Worm (Caenorhabditis elegans) whole organism, early embryonic: Measurements from ENCODE around the gene cest-16.

ENCODE experiments used
- B0310.2 ChIP-seq: sonication (generic microtip); optimal IDR thresholded peaks from 2 replicates; lab custom pipeline; 2016; ENCODE audit warnings: mild to moderate bottlenecking, missing genetic modification characterization, missing compliant biosample characterization
- F13C5.2 ChIP-seq: sonication (generic microtip); optimal IDR thresholded peaks from 2 replicates; lab custom pipeline; 2017; ENCODE audit warnings: mild to moderate bottlenecking, missing genetic modification characterization, inconsistent platforms, missing compliant biosample characterization
- aly-1 ChIP-seq: sonication (generic microtip); optimal IDR thresholded peaks from 2 replicates; lab custom pipeline; 2016; ENCODE audit warnings: missing genetic modification characterization, missing compliant biosample characterization
- ama-1 ChIP-seq: fragments of 150-350 bp; optimal IDR thresholded peaks from 2 replicates; lab custom pipeline; 2014
- ceh-13 ChIP-seq: fragments of 200-800 bp; sonication (Bioruptor generic); optimal IDR thresholded peaks from 2 replicates; lab custom pipeline; 2018; ENCODE audit warnings: mild to moderate bottlenecking, missing genetic modification characterization, missing compliant biosample characterization
- ceh-36 ChIP-seq: sonication (generic microtip); optimal IDR thresholded peaks from 2 replicates; lab custom pipeline; 2016; ENCODE audit warnings: missing genetic modification characterization, inconsistent platforms, missing compliant biosample characterization
- ets-7 ChIP-seq: sonication (generic microtip); optimal IDR thresholded peaks from 2 replicates; lab custom pipeline; 2016; ENCODE audit warnings: missing genotype, missing genetic modification characterization, missing compliant biosample characterization
- flt-1 ChIP-seq: fragments of 200-800 bp; sonication (Bioruptor generic); IDR thresholded peaks from 2 replicates; pipeline ENCODE4 v1.3.6; 2022; ENCODE audit warnings: missing genetic modification characterization, missing compliant biosample characterization
- hmbx-1 ChIP-seq: sonication (generic microtip); optimal IDR thresholded peaks from 2 replicates; lab custom pipeline; 2016; ENCODE audit warnings: mild to moderate bottlenecking, missing genetic modification characterization, missing compliant biosample characterization
- hmg-4 ChIP-seq: fragments of 200-800 bp; sonication (Bioruptor generic); optimal IDR thresholded peaks from 2 replicates; lab custom pipeline; 2018; ENCODE audit warnings: mild to moderate bottlenecking, missing genetic modification characterization, missing compliant biosample characterization
- hnd-1 ChIP-seq: sonication (generic microtip); optimal IDR thresholded peaks from 2 replicates; lab custom pipeline; 2016; ENCODE audit warnings: missing genetic modification characterization, missing compliant biosample characterization
- pes-1 ChIP-seq: fragments of 200-800 bp; sonication (Bioruptor generic); IDR thresholded peaks from 2 replicates; pipeline ENCODE4 v1.3.6; 2022; ENCODE audit warnings: missing genetic modification reagents, missing genetic modification characterization, missing compliant biosample characterization
- scrt-1 ChIP-seq: fragments of 200-800 bp; sonication (Bioruptor generic); IDR thresholded peaks from 2 replicates; pipeline ENCODE4 v1.3.6; 2022; ENCODE audit warnings: missing genetic modification characterization, missing compliant biosample characterization
- sea-1 ChIP-seq: fragments of 200-800 bp; sonication (Bioruptor generic); conservative IDR thresholded peaks from 2 replicates; pipeline ENCODE4 v1.3.6; 2022; ENCODE audit warnings: missing genetic modification characterization, missing compliant biosample characterization
- tbx-11 ChIP-seq: fragments of 200-800 bp; sonication (Bioruptor generic); IDR thresholded peaks from 2 replicates; pipeline ENCODE4 v1.3.6; 2022; ENCODE audit warnings: missing genetic modification characterization, missing compliant biosample characterization
- tbx-37 ChIP-seq: fragments of 200-800 bp; sonication (Bioruptor generic); conservative IDR thresholded peaks from 2 replicates; pipeline ENCODE4 v1.3.6; 2022; ENCODE audit warnings: missing genetic modification reagents, missing genetic modification characterization, missing compliant biosample characterization
- tra-4 ChIP-seq: sonication (generic microtip); optimal IDR thresholded peaks from 2 replicates; lab custom pipeline; 2017; ENCODE audit warnings: missing genetic modification characterization, missing compliant biosample characterization

The cest-16 gene

DNA sequence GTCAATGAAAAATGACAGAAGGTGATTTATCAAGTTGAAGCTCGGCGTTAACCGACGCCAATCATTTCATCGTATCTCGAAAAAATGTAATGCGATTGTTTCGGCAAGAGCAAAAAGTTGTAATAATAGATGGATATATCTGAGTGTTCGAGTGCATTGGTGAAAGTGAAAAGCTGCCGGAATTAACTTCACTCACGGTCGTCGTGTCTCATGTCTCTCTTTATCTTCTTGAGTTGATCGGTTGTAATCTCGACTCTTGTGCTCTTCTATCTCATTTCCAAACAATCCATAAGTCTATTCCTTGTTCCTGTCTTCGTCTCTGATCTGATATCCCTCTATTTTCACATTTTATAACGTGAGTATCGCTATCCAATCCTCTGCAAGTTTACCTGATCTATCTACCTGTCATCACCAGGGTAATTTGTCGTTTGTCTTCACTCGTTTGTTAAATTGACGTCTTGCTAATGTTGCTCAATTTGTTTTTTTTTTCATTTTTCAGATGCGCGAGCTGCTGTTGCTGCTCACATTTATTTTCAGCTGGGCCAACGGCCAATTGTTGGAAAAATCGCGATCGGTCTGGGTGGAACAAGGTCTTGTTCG lies at the start of gene cest-16:
Gene cest-16 (plus strand): TSS at position 302 of the 600 bp plus-strand sequence.
- TF ChIP-seq pes-1 (GFP tag; lab: Robert Waterston, UW) (no peak), ama-1 (lab: Kevin White, UChicago) (no peak), tbx-11 (GFP tag; lab: Robert Waterston, UW) (no peak), sea-1 (GFP tag; lab: Robert Waterston, UW) (no peak), B0310.2 (tag; lab: Kevin White, UChicago) (no peak), F13C5.2 (tag; lab: Kevin White, UChicago) (no peak), hmbx-1 (tag; lab: Kevin White, UChicago) (no peak), tra-4 (tag; lab: Kevin White, UChicago) (no peak), flt-1 (GFP tag; lab: Robert Waterston, UW) (no peak)

DNA sequence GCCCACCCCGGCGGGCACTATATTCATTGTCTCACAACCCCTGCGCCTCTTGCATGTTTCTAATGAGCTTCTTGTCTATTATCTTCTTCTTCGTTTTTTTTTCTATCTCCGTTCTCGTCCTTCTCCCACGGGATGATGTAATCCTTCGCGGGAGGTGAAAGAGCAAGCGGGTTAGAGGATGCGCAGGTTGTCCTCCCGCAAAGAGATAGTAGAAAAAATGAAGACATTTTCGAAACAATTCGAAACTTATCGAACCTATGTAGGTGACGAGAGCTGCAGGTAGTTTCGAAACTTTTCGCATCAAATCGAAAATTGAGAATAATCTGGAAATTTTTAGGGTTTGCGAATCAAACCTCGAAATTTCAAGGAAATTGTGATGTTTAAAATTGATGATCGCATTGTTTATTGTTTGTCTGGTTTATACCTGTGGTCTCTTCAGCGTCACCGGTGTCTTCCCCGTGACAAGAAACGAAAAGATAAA lies 49.4 kb upstream of the cest-16 start:
- TF ChIP-seq hmg-4 (GFP tag; lab: Kevin White, UChicago), result no peak
- TF ChIP-seq tbx-11 (GFP tag; lab: Robert Waterston, UW), result no peak
- no peak for TF ChIP-seq hmbx-1 (tag; lab: Kevin White, UChicago)
- no peak for TF ChIP-seq sea-1 (GFP tag; lab: Robert Waterston, UW)
- no peak for TF ChIP-seq ceh-13 (GFP tag; lab: Kevin White, UChicago)
- TF ChIP-seq ets-7, result no peak
- no peak for TF ChIP-seq tbx-37 (GFP tag; lab: Robert Waterston, UW)
- no peak for TF ChIP-seq flt-1 (GFP tag; lab: Robert Waterston, UW)
- TF ChIP-seq tra-4 (tag; lab: Kevin White, UChicago), result no peak
- no peak for TF ChIP-seq ama-1 (lab: Kevin White, UChicago)
- TF ChIP-seq pes-1 (GFP tag; lab: Robert Waterston, UW), result no peak
- TF ChIP-seq hnd-1 (tag; lab: Kevin White, UChicago), result no peak
- no peak for TF ChIP-seq ceh-36 (tag; lab: Kevin White, UChicago)
- no peak for TF ChIP-seq B0310.2 (tag; lab: Kevin White, UChicago)
- no peak for TF ChIP-seq scrt-1 (GFP tag; lab: Robert Waterston, UW)

DNA sequence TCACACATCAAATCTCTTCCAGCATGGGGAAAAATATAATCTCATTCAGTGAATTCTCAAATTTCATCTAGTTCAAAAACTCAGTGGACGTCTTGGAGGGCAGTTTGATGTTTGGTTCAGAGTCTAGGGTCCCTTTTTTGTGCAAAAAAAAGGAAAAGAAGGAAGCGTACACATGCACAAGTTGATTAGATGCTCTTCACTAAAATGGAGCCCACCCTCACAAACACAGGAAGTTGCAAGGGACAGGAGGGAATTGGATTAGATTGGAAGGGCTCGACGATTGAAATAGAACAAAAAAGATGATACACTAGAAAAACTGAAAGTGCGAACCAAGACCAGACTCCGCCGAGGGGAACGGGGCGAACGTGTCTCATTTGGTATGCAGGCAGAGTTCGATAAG lies 48.9 kb upstream of the cest-16 start:
- no peak for TF ChIP-seq pes-1 (GFP tag; lab: Robert Waterston, UW)

DNA sequence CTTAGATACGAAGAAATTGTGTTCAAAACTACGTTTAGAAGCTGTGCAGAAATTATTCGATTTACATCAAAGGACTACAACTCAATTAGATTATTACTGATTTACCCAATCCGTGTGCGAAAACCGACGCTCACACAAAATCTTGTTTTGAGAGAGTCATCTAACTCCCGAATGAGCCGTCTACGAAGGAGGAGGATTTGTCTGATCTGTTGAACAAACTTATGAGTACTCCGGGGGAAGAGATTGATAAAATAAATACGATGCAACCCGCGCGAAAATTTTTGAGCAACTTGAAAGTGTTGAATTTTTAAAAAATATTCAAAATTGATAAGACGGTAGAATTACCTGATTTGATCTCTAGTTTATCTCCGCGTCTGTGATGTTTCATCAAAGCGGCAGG lies 48.4 kb upstream of the cest-16 start:
- TF ChIP-seq ama-1 (lab: Kevin White, UChicago) (no peak), tbx-11 (GFP tag; lab: Robert Waterston, UW) (no peak), flt-1 (GFP tag; lab: Robert Waterston, UW) (no peak), tbx-37 (GFP tag; lab: Robert Waterston, UW) (no peak), hmbx-1 (tag; lab: Kevin White, UChicago) (no peak), sea-1 (GFP tag; lab: Robert Waterston, UW) (no peak), B0310.2 (tag; lab: Kevin White, UChicago) (no peak), hmg-4 (GFP tag; lab: Kevin White, UChicago) (no peak), hnd-1 (tag; lab: Kevin White, UChicago) (no peak), pes-1 (GFP tag; lab: Robert Waterston, UW) (no peak), ceh-36 (tag; lab: Kevin White, UChicago) (no peak), F13C5.2 (tag; lab: Kevin White, UChicago) (no peak), tra-4 (tag; lab: Kevin White, UChicago) (no peak), ets-7 (no peak), ceh-13 (GFP tag; lab: Kevin White, UChicago) (no peak), aly-1 (tag; lab: Kevin White, UChicago) (no peak)

DNA sequence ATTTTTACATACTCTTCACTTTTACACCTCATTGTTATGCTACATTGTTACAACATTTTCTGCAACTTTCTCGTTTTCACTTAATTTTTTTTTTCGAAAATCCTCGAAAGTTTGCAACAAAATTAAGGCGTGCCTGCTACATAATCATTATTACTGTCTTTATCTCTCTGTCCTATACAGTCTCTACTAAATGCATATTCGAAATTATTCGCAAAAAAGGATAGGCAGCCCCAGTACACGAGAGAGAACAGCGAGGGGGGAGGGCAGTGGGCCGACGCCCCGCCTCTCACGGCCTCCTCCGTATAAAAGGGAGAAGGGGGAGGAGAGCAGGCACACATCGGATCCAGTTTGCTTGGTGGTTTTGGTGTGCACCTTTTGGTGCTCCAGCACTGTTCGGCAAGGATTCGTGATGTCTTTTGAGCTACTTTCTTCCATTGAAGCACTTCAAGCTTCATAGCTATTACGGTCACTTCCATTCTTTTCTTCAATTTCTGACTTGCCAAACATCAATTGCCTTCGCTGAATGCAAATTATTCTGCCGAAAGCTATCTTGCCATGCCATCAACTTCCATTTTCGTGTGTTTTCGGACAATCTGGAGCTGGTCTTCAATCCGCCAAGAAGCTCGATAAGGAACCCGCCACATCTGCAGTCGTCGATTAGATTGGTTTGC lies 47.7 kb upstream of the cest-16 start:
- TF ChIP-seq scrt-1 (GFP tag; lab: Robert Waterston, UW) (0 out of 2 replicates have a peak, but pooled peaks have one; percentile 54), hmg-4 (GFP tag; lab: Kevin White, UChicago) (peak; percentile 48), ceh-36 (tag; lab: Kevin White, UChicago) (no peak), hmbx-1 (tag; lab: Kevin White, UChicago) (no peak), F13C5.2 (tag; lab: Kevin White, UChicago) (peak; percentile 1), aly-1 (tag; lab: Kevin White, UChicago) (peak; percentile 61), ama-1 (lab: Kevin White, UChicago) (peak; percentile 91), sea-1 (GFP tag; lab: Robert Waterston, UW) (peak; percentile 57; the same call in 1 of the 2 replicates), tra-4 (tag; lab: Kevin White, UChicago) (no peak), hnd-1 (tag; lab: Kevin White, UChicago) (no peak)

DNA sequence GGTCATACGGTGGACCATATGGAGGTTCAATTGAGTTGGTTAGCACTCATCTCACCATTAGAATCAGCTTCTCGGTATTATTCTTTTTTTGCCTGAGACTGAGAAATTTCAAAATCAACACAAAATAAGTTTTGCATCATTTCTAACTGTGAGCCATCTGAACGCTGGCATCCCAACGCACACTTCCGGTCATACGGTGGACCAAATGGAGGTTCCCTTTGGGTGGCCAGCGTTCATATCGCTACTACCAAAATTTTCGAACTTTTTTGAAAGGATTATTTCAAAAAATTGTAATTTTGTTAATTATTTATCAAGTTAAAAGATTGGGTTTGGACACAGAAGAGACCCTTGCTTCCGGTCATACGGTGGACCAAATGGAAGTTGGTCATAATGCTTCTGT lies 47.0 kb upstream of the cest-16 start:
- TF ChIP-seq hnd-1 (tag; lab: Kevin White, UChicago) (no peak), ets-7 (peak; percentile 14), tbx-11 (GFP tag; lab: Robert Waterston, UW) (no peak), tbx-37 (GFP tag; lab: Robert Waterston, UW) (no peak), ceh-36 (tag; lab: Kevin White, UChicago) (no peak), F13C5.2 (tag; lab: Kevin White, UChicago) (no peak)

DNA sequence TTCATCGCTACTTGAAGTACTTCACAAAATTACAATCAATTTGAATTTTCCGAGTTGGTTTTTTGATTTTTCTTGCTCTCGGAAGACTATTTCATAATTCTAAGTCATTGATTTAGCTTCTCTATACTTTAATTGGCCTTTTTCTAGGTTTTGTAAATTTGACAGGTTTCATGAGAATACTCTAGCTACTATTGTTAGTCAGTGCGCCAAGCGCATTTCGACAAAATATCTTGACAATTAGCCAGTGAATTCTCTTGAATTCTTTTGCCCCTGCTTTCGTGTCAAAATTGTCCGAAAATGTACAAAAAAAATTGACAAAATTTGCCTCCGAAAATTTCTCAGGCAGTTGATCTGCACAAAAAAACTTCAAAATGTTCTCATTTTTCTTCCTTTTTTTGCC lies 46.6 kb upstream of the cest-16 start:
- TF ChIP-seq ceh-36 (tag; lab: Kevin White, UChicago) (no peak), tbx-37 (GFP tag; lab: Robert Waterston, UW) (no peak), ama-1 (lab: Kevin White, UChicago) (no peak), scrt-1 (GFP tag; lab: Robert Waterston, UW) (no peak), sea-1 (GFP tag; lab: Robert Waterston, UW) (no peak), pes-1 (GFP tag; lab: Robert Waterston, UW) (no peak), aly-1 (tag; lab: Kevin White, UChicago) (no peak), tbx-11 (GFP tag; lab: Robert Waterston, UW) (no peak), F13C5.2 (tag; lab: Kevin White, UChicago) (no peak), ceh-13 (GFP tag; lab: Kevin White, UChicago) (no peak), ets-7 (no peak), hmg-4 (GFP tag; lab: Kevin White, UChicago) (no peak)
